Worm (Caenorhabditis elegans) whole organism, L2 larva: ENCODE results near the gene smut-1.

Experiments
- ama-1 ChIP-seq: fragments of 150-350 bp; optimal IDR thresholded peaks from 2 replicates; lab custom pipeline; 2018; ENCODE audit warnings: inconsistent platforms
- blmp-1 ChIP-seq: sonication (generic microtip); optimal IDR thresholded peaks from 2 replicates; lab custom pipeline; 2017; ENCODE audit warnings: missing genetic modification characterization, mild to moderate bottlenecking, missing compliant biosample characterization, antibody characterized with exemption, moderate library complexity; ENCODE audit not compliant: insufficient read depth
- lin-39 ChIP-seq: fragments of 150-350 bp; optimal IDR thresholded peaks from 2 replicates; lab custom pipeline; 2014; ENCODE audit warnings: missing biosample characterization, missing genetic modification reagents, missing genetic modification characterization
- nhr-12 ChIP-seq: fragments of 150-350 bp; optimal IDR thresholded peaks from 2 replicates; lab custom pipeline; 2014; ENCODE audit warnings: missing biosample characterization, missing genetic modification characterization
- zag-1 ChIP-seq: fragments of 150-350 bp; optimal IDR thresholded peaks from 2 replicates; lab custom pipeline; 2014; ENCODE audit warnings: missing biosample characterization, missing genetic modification characterization

DNA sequence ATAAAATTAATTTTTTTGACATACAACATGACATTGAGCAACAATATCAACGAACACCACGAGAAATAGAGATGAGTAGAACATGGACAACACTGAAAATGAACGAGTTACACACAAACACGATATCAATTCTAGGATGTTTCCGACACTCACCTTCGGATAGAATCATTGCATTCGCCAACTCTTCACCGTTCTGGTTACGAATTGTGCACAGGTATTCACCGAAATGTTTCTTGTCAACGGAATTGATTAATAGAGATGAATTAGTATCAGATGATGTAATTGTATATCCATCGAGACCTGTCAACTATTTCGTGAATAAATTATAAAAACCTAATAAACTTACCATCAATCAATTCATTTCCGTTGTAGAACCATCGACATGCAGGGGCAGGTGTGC, 24.8 kb downstream of the smut-1 start:
- TF ChIP-seq zag-1 (no peak), nhr-12 (no peak), blmp-1 (tag; lab: Kevin White, UChicago) (no peak), lin-39 (tag; lab: Kevin White, UChicago) (no peak), ama-1 (lab: Kevin White, UChicago) (no peak)
